Worm (Caenorhabditis elegans) whole organism, L4/young adult: ENCODE data around the gene tag-153.
A peak's percentile ranks its signal among the peaks of the same experiment; 100 is the strongest.

Experiments used
- W03F9.2 ChIP-seq: fragments of 150-350 bp; optimal IDR thresholded peaks from 2 replicates; lab custom pipeline; 2014; ENCODE audit warnings: missing biosample characterization, missing genetic modification characterization
- dao-5 ChIP-seq: sonication (generic microtip); optimal IDR thresholded peaks from 2 replicates; lab custom pipeline; 2016; ENCODE audit warnings: missing genotype, missing genetic modification characterization, moderate library complexity, missing compliant biosample characterization
- him-1 ChIP-seq: sonication (generic microtip); optimal IDR thresholded peaks from 2 replicates; lab custom pipeline; 2016; ENCODE audit warnings: missing genotype, missing genetic modification reagents, missing genetic modification characterization, missing compliant biosample characterization

tag-153 gene

DNA sequence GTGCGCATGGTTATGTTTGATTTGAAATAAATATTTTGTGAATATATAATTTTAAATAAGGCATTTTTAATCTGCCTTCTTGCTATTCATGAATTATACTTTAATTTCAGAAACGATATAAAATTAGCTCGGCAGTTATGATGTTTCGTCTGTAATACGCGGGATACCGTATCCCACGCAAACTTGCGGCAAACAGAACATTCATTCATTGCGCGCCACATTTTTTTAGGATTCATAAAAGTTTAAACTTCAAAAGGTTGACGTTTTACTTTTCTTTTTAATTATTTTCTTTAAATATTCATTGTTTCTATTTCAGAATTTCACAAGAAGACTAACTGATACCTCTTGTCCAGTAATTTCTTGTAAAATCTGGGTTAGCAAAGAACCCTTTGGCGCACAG lies at the start of gene tag-153:
TSS of gene tag-153 (plus strand) at position 200 of the 400 bp plus-strand sequence.
- TF ChIP-seq dao-5 (tag; lab: Kevin White, UChicago), result no peak
- no peak for TF ChIP-seq W03F9.2 (tag; lab: Kevin White, UChicago)

DNA sequence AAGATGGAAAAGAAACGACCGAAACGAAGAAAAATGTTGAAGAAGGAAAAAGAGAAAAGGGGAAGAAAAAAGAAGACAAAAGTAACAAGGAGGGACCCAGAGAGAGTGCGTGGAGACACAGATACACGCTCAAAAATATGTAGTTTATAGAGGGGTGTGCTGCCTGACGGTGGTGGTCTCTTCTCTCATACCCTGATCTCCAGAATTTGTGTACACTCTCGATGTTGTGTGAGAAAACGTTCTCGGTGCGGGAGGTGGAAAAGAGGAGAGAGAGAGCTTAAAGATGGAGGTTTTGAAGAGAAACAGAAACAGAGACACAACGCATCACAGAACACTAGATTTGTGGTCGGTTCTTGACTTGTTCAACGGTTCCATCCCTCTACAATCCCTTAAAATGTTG lies 49.3 kb upstream of the tag-153 start:
- TF ChIP-seq dao-5 (tag; lab: Kevin White, UChicago) (no peak), W03F9.2 (tag; lab: Kevin White, UChicago) (no peak), him-1 (tag; lab: Kevin White, UChicago) (peak; percentile 55)

DNA sequence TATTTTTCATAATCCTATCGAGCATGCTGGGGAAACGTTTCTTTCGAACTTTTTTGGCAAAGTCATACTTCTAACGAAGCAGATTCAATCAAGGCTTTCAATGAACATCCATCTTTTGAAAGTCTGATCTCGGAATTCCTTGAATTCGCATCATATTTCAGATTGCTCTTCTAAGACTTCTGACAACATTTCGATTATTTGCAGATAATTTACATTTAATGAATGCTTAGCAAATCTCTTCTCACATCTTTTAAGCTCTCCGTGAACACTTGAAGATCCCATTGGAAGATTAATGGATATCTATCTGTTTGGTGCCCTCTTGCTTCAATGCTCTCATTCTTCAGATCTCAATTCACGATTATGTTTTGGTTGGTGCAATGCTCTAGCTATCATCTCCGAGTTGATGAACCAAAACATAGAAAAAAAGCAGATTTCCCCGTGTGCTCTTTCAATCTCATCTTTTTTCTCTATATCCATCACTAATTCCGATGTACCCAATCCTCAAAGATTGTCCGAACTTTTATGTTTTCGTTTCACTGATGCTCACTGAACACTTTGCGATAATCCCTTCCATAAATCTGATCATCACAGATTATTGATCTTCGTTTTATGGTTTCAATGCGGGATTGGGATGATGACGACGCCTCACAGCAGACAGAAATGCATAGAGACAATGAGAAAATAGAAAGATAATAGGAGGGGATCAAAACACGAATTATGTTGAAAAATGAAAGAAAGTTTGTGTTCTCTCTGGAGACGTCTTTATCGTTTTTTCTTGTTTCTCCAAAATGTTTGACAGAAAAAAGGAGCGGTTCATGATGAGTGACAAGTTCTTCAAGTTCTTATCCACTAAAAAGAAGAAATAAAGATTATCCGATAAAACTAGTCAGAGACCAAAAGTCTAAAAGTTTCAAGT lies 48.5 kb upstream of the tag-153 start:
- no peak for TF ChIP-seq him-1 (tag; lab: Kevin White, UChicago)
- TF ChIP-seq dao-5 (tag; lab: Kevin White, UChicago), result no peak

DNA sequence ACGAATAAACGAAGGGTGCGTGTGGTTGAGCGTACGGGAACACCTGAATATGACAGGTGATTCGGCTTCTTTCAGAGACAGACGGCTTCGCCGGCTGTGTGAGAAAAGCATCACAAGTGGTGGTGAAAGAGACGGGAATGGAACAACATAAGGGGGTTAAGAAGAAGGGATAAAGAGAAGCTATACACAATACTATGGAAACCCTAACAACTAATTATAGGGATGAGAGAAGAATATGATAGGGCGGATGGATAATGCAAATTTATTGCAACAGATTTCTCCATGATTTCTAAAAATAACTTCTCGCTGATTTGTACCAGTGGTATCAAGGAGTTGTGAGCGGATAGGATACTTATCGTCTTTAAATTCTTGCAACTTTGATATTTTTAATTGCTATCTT lies 40.8 kb upstream of the tag-153 start, which contains the start of gene hlh-10:
TSS of gene hlh-10 (minus strand) at position 101 of the 400 bp plus-strand sequence.
- no peak for TF ChIP-seq dao-5 (tag; lab: Kevin White, UChicago)
- no peak for TF ChIP-seq W03F9.2 (tag; lab: Kevin White, UChicago)
- TF ChIP-seq him-1 (tag; lab: Kevin White, UChicago), result no peak

- no peak for TF ChIP-seq him-1 (tag; lab: Kevin White, UChicago)
- no peak for TF ChIP-seq dao-5 (tag; lab: Kevin White, UChicago)
Observed at ce11 chrV:9283452-9283851, 39.4 kb upstream of the tag-153 start.

ce11 chrV:9287460-9287859 lies 35.4 kb upstream of the tag-153 start, which contains the start of gene lron-2:
TSS of gene lron-2 (minus strand) at chrV:9287560.
- TF ChIP-seq dao-5 (tag; lab: Kevin White, UChicago) (no peak), him-1 (tag; lab: Kevin White, UChicago) (no peak), W03F9.2 (tag; lab: Kevin White, UChicago) (no peak)

DNA sequence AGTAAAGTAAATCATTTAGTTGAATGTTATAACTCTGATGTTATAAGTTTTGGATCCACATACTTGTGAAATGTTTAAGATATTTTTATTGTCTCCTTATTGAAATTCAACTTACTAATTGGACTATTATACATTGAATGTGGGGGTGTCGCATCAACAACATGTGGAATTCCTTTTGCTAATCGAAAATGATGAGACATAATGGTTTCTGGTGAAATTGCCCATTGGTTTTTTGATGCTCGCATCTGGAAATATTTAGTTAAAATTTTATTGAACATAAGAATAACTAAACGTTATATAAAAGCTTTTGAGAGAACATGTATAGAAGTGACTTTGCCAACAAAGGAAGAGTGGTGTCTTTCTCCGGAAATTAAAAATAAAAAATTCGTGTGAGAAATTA lies 31.0 kb upstream of the tag-153 start, which contains the start of gene ZK682.7:
TSS of gene ZK682.7 (minus strand) at position 247 of the 400 bp plus-strand sequence.
- TF ChIP-seq dao-5 (tag; lab: Kevin White, UChicago) (no peak), W03F9.2 (tag; lab: Kevin White, UChicago) (no peak), him-1 (tag; lab: Kevin White, UChicago) (no peak)

ce11 chrV:9293359-9293758 lies 29.5 kb upstream of the tag-153 start:
- TF ChIP-seq W03F9.2 (tag; lab: Kevin White, UChicago), result no peak
- TF ChIP-seq dao-5 (tag; lab: Kevin White, UChicago), result no peak
- TF ChIP-seq him-1 (tag; lab: Kevin White, UChicago), result no peak

- TF ChIP-seq W03F9.2 (tag; lab: Kevin White, UChicago), result no peak
- no peak for TF ChIP-seq him-1 (tag; lab: Kevin White, UChicago)
- no peak for TF ChIP-seq dao-5 (tag; lab: Kevin White, UChicago)
Observed at ce11 chrV:9295581-9295980, 27.3 kb upstream of the tag-153 start.

DNA sequence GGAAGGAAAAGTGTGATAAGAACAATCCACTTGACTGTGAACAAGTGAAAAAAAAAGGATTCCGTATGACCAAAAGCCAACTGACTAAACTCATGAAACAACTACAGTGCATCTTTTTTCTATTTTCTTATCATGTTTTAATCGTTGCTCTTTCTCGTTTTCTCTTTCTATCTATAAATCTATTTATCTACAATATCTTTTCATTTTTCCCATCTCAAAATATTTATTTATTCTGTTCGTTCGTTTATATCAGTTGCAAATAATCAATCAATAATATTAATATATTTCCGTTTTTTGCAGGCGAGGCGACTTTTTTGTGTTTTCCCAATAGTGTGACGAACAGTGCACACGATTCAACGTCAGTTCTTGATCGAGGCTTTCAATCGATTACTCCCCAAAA lies 25.6 kb upstream of the tag-153 start, which contains the start of gene F44A2.5:
TSS of gene F44A2.5 (plus strand) at position 301 of the 400 bp plus-strand sequence.
- TF ChIP-seq W03F9.2 (tag; lab: Kevin White, UChicago) (no peak), him-1 (tag; lab: Kevin White, UChicago) (no peak), dao-5 (tag; lab: Kevin White, UChicago) (no peak)

- TF ChIP-seq W03F9.2 (tag; lab: Kevin White, UChicago) (no peak), him-1 (tag; lab: Kevin White, UChicago) (no peak), dao-5 (tag; lab: Kevin White, UChicago) (no peak)
Observed at ce11 chrV:9303026-9303425, 19.9 kb upstream of the tag-153 start, which contains the start of gene nhr-39. TSS of gene nhr-39 (plus strand) at chrV:9303326.

- no peak for TF ChIP-seq him-1 (tag; lab: Kevin White, UChicago)
- TF ChIP-seq dao-5 (tag; lab: Kevin White, UChicago), result no peak
- TF ChIP-seq W03F9.2 (tag; lab: Kevin White, UChicago), result no peak
Observed at ce11 chrV:9305116-9305515, 17.8 kb upstream of the tag-153 start, which contains the start of gene F44A2.3. TSS of gene F44A2.3 (plus strand) at chrV:9305416.

DNA sequence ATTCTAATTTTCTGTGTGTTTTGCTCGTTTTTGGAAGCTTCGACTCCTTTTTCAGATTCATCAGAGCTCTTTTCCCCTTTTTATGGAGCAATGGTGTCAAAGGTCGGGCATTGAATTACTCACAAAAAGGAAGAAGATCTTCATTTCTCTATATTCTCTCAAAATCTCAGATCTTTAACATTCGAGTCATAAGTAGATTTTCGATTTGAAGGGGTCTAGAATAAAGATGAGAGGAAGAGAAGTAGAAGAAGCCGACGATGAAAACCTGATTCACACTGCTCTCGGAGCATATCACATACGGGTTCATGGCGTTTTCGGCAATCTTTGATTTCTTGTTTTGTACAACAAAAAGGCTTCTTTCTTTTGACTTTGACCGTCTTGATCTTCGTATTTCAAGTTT lies 10.5 kb upstream of the tag-153 start:
- no peak for TF ChIP-seq dao-5 (tag; lab: Kevin White, UChicago)
- TF ChIP-seq him-1 (tag; lab: Kevin White, UChicago), result no peak
- TF ChIP-seq W03F9.2 (tag; lab: Kevin White, UChicago), result no peak
